Worm (Caenorhabditis elegans) whole organism, young adult: ENCODE measurements around the gene fbxa-37.
A peak's percentile ranks its signal among the peaks of the same experiment; 100 is the strongest.

Source experiments
- C06A6.2 ChIP-seq: fragments of 200-800 bp; sonication (Bioruptor generic); conservative IDR thresholded peaks from 2 replicates; pipeline ENCODE4 v1.3.6; 2022; ENCODE audit warnings: missing genetic modification characterization, missing compliant biosample characterization
- F37B4.10 ChIP-seq: fragments of 200-800 bp; sonication (Bioruptor generic); IDR thresholded peaks from 2 replicates; pipeline ENCODE4 v1.3.6; 2022; ENCODE audit warnings: missing genetic modification characterization, missing compliant biosample characterization
- F52B5.7 ChIP-seq: sonication (generic microtip); optimal IDR thresholded peaks from 2 replicates; lab custom pipeline; 2016; ENCODE audit warnings: mild to moderate bottlenecking, missing genetic modification characterization, missing compliant biosample characterization
- K11D2.4 ChIP-seq: fragments of 200-800 bp; sonication (Bioruptor generic); IDR thresholded peaks from 2 replicates; pipeline ENCODE4 v1.3.6; 2022; ENCODE audit warnings: missing genetic modification reagents, missing genetic modification characterization, missing compliant biosample characterization
- K12H6.12 ChIP-seq: fragments of 200-800 bp; sonication (Bioruptor generic); optimal IDR thresholded peaks from 2 replicates; lab custom pipeline; 2018; ENCODE audit warnings: mild to moderate bottlenecking, missing genetic modification characterization, missing compliant biosample characterization
- Y56A3A.18 ChIP-seq: fragments of 200-800 bp; sonication (Bioruptor generic); IDR thresholded peaks from 2 replicates; pipeline ENCODE4 v1.3.6; 2022; ENCODE audit warnings: missing genetic modification reagents, missing genetic modification characterization, missing compliant biosample characterization
- Y67H2A.10 ChIP-seq: fragments of 200-800 bp; sonication (Bioruptor generic); conservative IDR thresholded peaks from 2 replicates; pipeline ENCODE4 v1.3.6; 2022; ENCODE audit warnings: missing genetic modification reagents, missing genetic modification characterization, missing compliant biosample characterization
- ZK185.1 ChIP-seq: sonication (generic microtip); optimal IDR thresholded peaks from 2 replicates; lab custom pipeline; 2016; ENCODE audit warnings: mild to moderate bottlenecking, missing genetic modification characterization, missing compliant biosample characterization; ENCODE audit not compliant: poor library complexity, severe bottlenecking
- akir-1 ChIP-seq: fragments of 200-800 bp; sonication (Bioruptor generic); optimal IDR thresholded peaks from 2 replicates; lab custom pipeline; 2018; ENCODE audit warnings: mild to moderate bottlenecking, missing genetic modification characterization, moderate library complexity, missing compliant biosample characterization
- aptf-2 ChIP-seq: fragments of 200-800 bp; sonication (Bioruptor generic); conservative IDR thresholded peaks from 2 replicates; pipeline ENCODE4 v1.3.6; 2022; ENCODE audit warnings: missing genetic modification reagents, missing genetic modification characterization, missing compliant biosample characterization
- atf-7 ChIP-seq: sonication (generic microtip); optimal IDR thresholded peaks from 2 replicates; lab custom pipeline; 2017; ENCODE audit warnings: mild to moderate bottlenecking, missing genetic modification characterization, missing compliant biosample characterization
- attf-5 ChIP-seq: fragments of 200-800 bp; sonication (Bioruptor generic); optimal IDR thresholded peaks from 2 replicates; lab custom pipeline; 2018; ENCODE audit warnings: mild to moderate bottlenecking, missing genetic modification characterization, missing compliant biosample characterization
- bed-1 ChIP-seq: fragments of 200-800 bp; sonication (Bioruptor generic); IDR thresholded peaks from 2 replicates; pipeline ENCODE4 v1.3.6; 2022; ENCODE audit warnings: missing genetic modification reagents, missing genetic modification characterization, missing compliant biosample characterization
- bed-2 ChIP-seq: fragments of 200-800 bp; sonication (Bioruptor generic); IDR thresholded peaks from 2 replicates; pipeline ENCODE4 v1.3.6; 2022; ENCODE audit warnings: missing genetic modification reagents, missing genetic modification characterization, missing compliant biosample characterization
- cebp-1 ChIP-seq, 2 experiments: fragments of 200-800 bp in 1 of 2; sonication (Bioruptor generic) in 1 of 2; sonication (generic microtip) in 1 of 2; IDR thresholded peaks in 1 of 2; optimal IDR thresholded peaks in 1 of 2; 2 replicates each; pipeline versions ENCODE4 v1.3.6 to Lab custom; 2017 to 2022; ENCODE audit warnings: missing compliant biosample characterization in 2 of 2, missing genetic modification characterization in 2 of 2, mild to moderate bottlenecking in 1 of 2, missing genetic modification reagents in 1 of 2, moderate library complexity in 1 of 2
- cebp-2 ChIP-seq: fragments of 200-800 bp; sonication (Bioruptor generic); IDR thresholded peaks from 2 replicates; pipeline ENCODE4 v1.3.6; 2022; ENCODE audit warnings: missing genetic modification characterization, missing compliant biosample characterization
- ceh-100 ChIP-seq: fragments of 200-800 bp; sonication (Bioruptor generic); IDR thresholded peaks from 2 replicates; pipeline ENCODE4 v1.3.6; 2022; ENCODE audit warnings: missing genetic modification reagents, missing genetic modification characterization, missing compliant biosample characterization
- ceh-27 ChIP-seq: fragments of 200-800 bp; sonication (Bioruptor generic); optimal IDR thresholded peaks from 2 replicates; lab custom pipeline; 2018; ENCODE audit warnings: mild to moderate bottlenecking, missing genetic modification characterization, moderate library complexity, missing compliant biosample characterization
- ceh-40 ChIP-seq: fragments of 200-800 bp; sonication (Bioruptor generic); IDR thresholded peaks from 2 replicates; pipeline ENCODE4 v1.3.6; 2022; ENCODE audit warnings: missing genetic modification characterization, missing compliant biosample characterization
- ceh-91 ChIP-seq: fragments of 200-800 bp; sonication (Bioruptor generic); IDR thresholded peaks from 2 replicates; pipeline ENCODE4 v1.3.6; 2022; ENCODE audit warnings: missing genetic modification reagents, missing genetic modification characterization, missing compliant biosample characterization
- chd-7 ChIP-seq: sonication (generic microtip); optimal IDR thresholded peaks from 2 replicates; lab custom pipeline; 2016; ENCODE audit warnings: mild to moderate bottlenecking, missing genetic modification characterization, moderate library complexity, missing compliant biosample characterization
- dpl-1 ChIP-seq: fragments of 150-350 bp; optimal IDR thresholded peaks from 2 replicates; lab custom pipeline; 2014; ENCODE audit warnings: missing biosample characterization, missing genetic modification reagents, missing genetic modification characterization
- ets-4 ChIP-seq: fragments of 200-800 bp; sonication (Bioruptor generic); optimal IDR thresholded peaks from 2 replicates; lab custom pipeline; 2018; ENCODE audit warnings: mild to moderate bottlenecking, missing genetic modification characterization, missing compliant biosample characterization
- fkh-3 ChIP-seq: sonication (generic microtip); optimal IDR thresholded peaks from 2 replicates; lab custom pipeline; 2016; ENCODE audit warnings: mild to moderate bottlenecking, missing genetic modification characterization, missing compliant biosample characterization
- hlh-26 ChIP-seq: fragments of 200-800 bp; sonication (Bioruptor generic); conservative IDR thresholded peaks from 2 replicates; pipeline ENCODE4 v1.3.6; 2022; ENCODE audit warnings: missing genetic modification reagents, missing genetic modification characterization, missing compliant biosample characterization
- let-526 ChIP-seq: fragments of 200-800 bp; sonication (Bioruptor generic); IDR thresholded peaks from 2 replicates; pipeline ENCODE4 v1.3.6; 2022; ENCODE audit warnings: missing genetic modification reagents, missing genetic modification characterization, missing compliant biosample characterization
- let-607 ChIP-seq, 2 experiments: fragments of 200-800 bp in 1 of 2; sonication (Bioruptor generic) in 1 of 2; sonication (generic microtip) in 1 of 2; optimal IDR thresholded peaks; 2 replicates each; lab custom pipeline; 2016 to 2018; ENCODE audit warnings: mild to moderate bottlenecking in 2 of 2, missing compliant biosample characterization in 2 of 2, missing genetic modification characterization in 2 of 2, moderate library complexity in 2 of 2, missing genotype in 1 of 2
- lsy-27 ChIP-seq: sonication (generic microtip); optimal IDR thresholded peaks from 2 replicates; lab custom pipeline; 2017; ENCODE audit warnings: missing genetic modification characterization, mild to moderate bottlenecking, missing compliant biosample characterization, antibody characterized with exemption, missing genotype, borderline replicate concordance; ENCODE audit not compliant: insufficient read depth
- nhr-179 ChIP-seq: sonication (generic microtip); optimal IDR thresholded peaks from 2 replicates; lab custom pipeline; 2016; ENCODE audit warnings: mild to moderate bottlenecking, missing genetic modification characterization, missing compliant biosample characterization
- nhr-80 ChIP-seq: sonication (generic microtip); optimal IDR thresholded peaks from 2 replicates; lab custom pipeline; 2016; ENCODE audit warnings: missing genetic modification characterization, missing compliant biosample characterization
- pbrm-1 ChIP-seq: fragments of 200-800 bp; sonication (Bioruptor generic); IDR thresholded peaks from 2 replicates; pipeline ENCODE4 v1.3.6; 2022; ENCODE audit warnings: missing genetic modification reagents, missing genetic modification characterization, missing compliant biosample characterization
- sea-2 ChIP-seq: fragments of 200-800 bp; sonication (Bioruptor generic); IDR thresholded peaks from 2 replicates; pipeline ENCODE4 v1.3.6; 2022; ENCODE audit warnings: missing genetic modification characterization, missing compliant biosample characterization
- snpc-1.1 ChIP-seq: sonication (generic microtip); optimal IDR thresholded peaks from 2 replicates; lab custom pipeline; 2017; ENCODE audit warnings: missing genetic modification characterization, mild to moderate bottlenecking, missing compliant biosample characterization, antibody characterized with exemption, moderate library complexity, missing genotype, missing genetic modification reagents; ENCODE audit not compliant: insufficient read depth
- snpc-3.4 ChIP-seq: sonication (generic microtip); optimal IDR thresholded peaks from 2 replicates; lab custom pipeline; 2017; ENCODE audit warnings: missing genetic modification characterization, mild to moderate bottlenecking, missing compliant biosample characterization, antibody characterized with exemption, moderate library complexity, missing genotype, missing genetic modification reagents
- somi-1 ChIP-seq: fragments of 200-800 bp; sonication (Bioruptor generic); optimal IDR thresholded peaks from 2 replicates; lab custom pipeline; 2018; ENCODE audit warnings: mild to moderate bottlenecking, missing genetic modification characterization, missing compliant biosample characterization
- tbx-9 ChIP-seq: sonication (generic microtip); optimal IDR thresholded peaks from 2 replicates; lab custom pipeline; 2016; ENCODE audit warnings: borderline replicate concordance, missing genetic modification characterization, inconsistent platforms, missing compliant biosample characterization
- tlf-1 ChIP-seq: fragments of 200-800 bp; sonication (Bioruptor generic); optimal IDR thresholded peaks from 2 replicates; lab custom pipeline; 2018; ENCODE audit warnings: mild to moderate bottlenecking, missing genetic modification characterization, missing compliant biosample characterization
- unc-130 ChIP-seq: sonication (generic microtip); optimal IDR thresholded peaks from 2 replicates; lab custom pipeline; 2016; ENCODE audit warnings: missing genetic modification reagents, missing genetic modification characterization, missing compliant biosample characterization
- zfh-2 ChIP-seq: fragments of 200-800 bp; sonication (Bioruptor generic); conservative IDR thresholded peaks from 2 replicates; pipeline ENCODE4 v1.3.6; 2022; ENCODE audit warnings: missing genetic modification reagents, missing genetic modification characterization, missing compliant biosample characterization
- ztf-22 ChIP-seq: fragments of 200-800 bp; sonication (Bioruptor generic); optimal IDR thresholded peaks from 2 replicates; lab custom pipeline; 2018; ENCODE audit warnings: mild to moderate bottlenecking, missing genetic modification characterization, moderate library complexity, missing compliant biosample characterization
- ztf-28 ChIP-seq: fragments of 200-800 bp; sonication (Bioruptor generic); IDR thresholded peaks from 2 replicates; pipeline ENCODE4 v1.3.6; 2022; ENCODE audit warnings: missing genetic modification reagents, missing genetic modification characterization, missing compliant biosample characterization

Gene fbxa-37

ce11 chrIII:1323555-1323954 lies 38.8 kb downstream of the fbxa-37 start:
- TF ChIP-seq snpc-1.1 (tag; lab: Kevin White, UChicago) (no peak), somi-1 (no peak), cebp-2 (GFP tag; lab: Robert Waterston, UW) (no peak), K12H6.12 (tag; lab: Kevin White, UChicago) (no peak), C06A6.2 (GFP tag; lab: Robert Waterston, UW) (no peak), bed-2 (GFP tag; lab: Robert Waterston, UW) (no peak), dpl-1 (GFP tag; lab: Kevin White, UChicago) (no peak), nhr-179 (tag; lab: Kevin White, UChicago) (no peak), ceh-91 (GFP tag; lab: Robert Waterston, UW) (no peak), F37B4.10 (GFP tag; lab: Robert Waterston, UW) (no peak), ets-4 (GFP tag; lab: Kevin White, UChicago) (peak; percentile 17), let-526 (no peak), snpc-3.4 (no peak), ceh-40 (GFP tag; lab: Robert Waterston, UW) (no peak), sea-2 (no peak), hlh-26 (GFP tag; lab: Robert Waterston, UW) (no peak), zfh-2 (GFP tag; lab: Robert Waterston, UW) (no peak), let-607 (tag; optimal IDR thresholded peaks at IDR 0.05; lab: Kevin White, UChicago) (no peak), unc-130 (GFP tag; lab: Kevin White, UChicago) (no peak), tbx-9 (no peak), nhr-80 (peak; percentile 72), cebp-1 (GFP tag; IDR thresholded peaks at IDR 0.05; lab: Robert Waterston, UW) (peak; percentile 21; the same call in 1 of the 2 replicates), cebp-1 (tag; optimal IDR thresholded peaks at IDR 0.05; lab: Kevin White, UChicago) (peak; percentile 32), ceh-27 (no peak), bed-1 (no peak), atf-7 (tag; lab: Kevin White, UChicago) (peak; percentile 35), F52B5.7 (no peak), aptf-2 (GFP tag; lab: Robert Waterston, UW) (no peak)

- TF ChIP-seq ceh-27 (no peak), ztf-28 (no peak), ztf-22 (no peak), somi-1 (no peak), Y56A3A.18 (no peak), tlf-1 (GFP tag; lab: Kevin White, UChicago) (no peak), chd-7 (no peak), fkh-3 (tag; lab: Kevin White, UChicago) (no peak), Y67H2A.10 (GFP tag; lab: Robert Waterston, UW) (no peak), ZK185.1 (no peak), sea-2 (no peak), K12H6.12 (tag; lab: Kevin White, UChicago) (no peak)
Measured at ce11 chrIII:1324513-1324912, 39.7 kb downstream of the fbxa-37 start, which contains the start of gene fbxa-14. TSS of gene fbxa-14 (minus strand) at chrIII:1324613.

ce11 chrIII:1326490-1326889 lies 41.7 kb downstream of the fbxa-37 start, which contains the start of gene Y82E9BL.18:
TSS of gene Y82E9BL.18 (plus strand) at chrIII:1326790.
- TF ChIP-seq K11D2.4, result no peak
- TF ChIP-seq attf-5 (GFP tag; lab: Kevin White, UChicago), result no peak
- TF ChIP-seq lsy-27, result no peak
- TF ChIP-seq akir-1 (GFP tag; lab: Kevin White, UChicago), result no peak
- no peak for TF ChIP-seq ceh-100 (GFP tag; lab: Robert Waterston, UW)
- TF ChIP-seq ceh-27, result no peak
- no peak for TF ChIP-seq pbrm-1 (GFP tag; lab: Robert Waterston, UW)
- TF ChIP-seq let-607 (tag; optimal IDR thresholded peaks at IDR 0.05; lab: Kevin White, UChicago), result no peak
- TF ChIP-seq zfh-2 (GFP tag; lab: Robert Waterston, UW), result no peak
- TF ChIP-seq, all 124 proteins: peak for 0
